Worm (Caenorhabditis elegans) whole organism, L1 larva: ENCODE data around the gene sas-1.

Experiments
- C04F5.9 ChIP-seq: sonication (generic microtip); optimal IDR thresholded peaks from 2 replicates; lab custom pipeline; 2016; ENCODE audit warnings: missing genetic modification characterization, missing compliant biosample characterization
- C16A3.4 ChIP-seq: fragments of 150-350 bp; optimal IDR thresholded peaks from 2 replicates; lab custom pipeline; 2014; ENCODE audit warnings: missing biosample characterization, missing genetic modification characterization
- F16B12.6 ChIP-seq: fragments of 150-350 bp; optimal IDR thresholded peaks from 2 replicates; lab custom pipeline; 2014; ENCODE audit warnings: missing biosample characterization, missing genetic modification characterization
- aly-2 ChIP-seq: fragments of 150-350 bp; optimal IDR thresholded peaks from 2 replicates; lab custom pipeline; 2014; ENCODE audit warnings: missing biosample characterization, missing genetic modification characterization
- ama-1 ChIP-seq: fragments of 150-350 bp; optimal IDR thresholded peaks from 2 replicates; lab custom pipeline; 2014
- ceh-63 ChIP-seq: fragments of 200-800 bp; sonication (Bioruptor generic); optimal IDR thresholded peaks from 2 replicates; lab custom pipeline; 2018; ENCODE audit warnings: mild to moderate bottlenecking, missing genetic modification characterization, missing compliant biosample characterization
- ceh-8 ChIP-seq: fragments of 200-800 bp; sonication (Bioruptor generic); optimal IDR thresholded peaks from 2 replicates; lab custom pipeline; 2018; ENCODE audit warnings: mild to moderate bottlenecking, missing genetic modification characterization, moderate library complexity, missing compliant biosample characterization
- ces-1 ChIP-seq: fragments of 150-350 bp; optimal IDR thresholded peaks from 2 replicates; lab custom pipeline; 2014; ENCODE audit warnings: missing biosample characterization, missing genetic modification reagents, missing genetic modification characterization
- efl-1 ChIP-seq, 4 experiments: fragments of 150-350 bp; optimal IDR thresholded peaks in 3 of 4; peaks in 1 of 4; 1 replicate in 1 of 4; 2 replicates in 3 of 4; lab custom pipeline; 2014; ENCODE audit warnings: missing biosample characterization in 2 of 4, missing genetic modification characterization in 2 of 4, missing genetic modification reagents in 2 of 4
- efl-3 ChIP-seq: fragments of 200-800 bp; sonication (Bioruptor generic); optimal IDR thresholded peaks from 2 replicates; lab custom pipeline; 2018; ENCODE audit warnings: mild to moderate bottlenecking, missing genetic modification characterization, missing compliant biosample characterization
- egl-27 ChIP-seq, 2 experiments: fragments of 150-350 bp in 1 of 2; sonication (generic microtip); optimal IDR thresholded peaks; 3 replicates each; lab custom pipeline; 2017 to 2018; ENCODE audit warnings: missing biosample characterization in 2 of 2, missing genetic modification characterization in 2 of 2, missing genetic modification reagents in 2 of 2
- fkh-10 ChIP-seq: sonication (generic microtip); optimal IDR thresholded peaks from 2 replicates; lab custom pipeline; 2017; ENCODE audit warnings: missing biosample characterization, missing genetic modification reagents, missing genetic modification characterization
- fkh-4 ChIP-seq: sonication (generic microtip); optimal IDR thresholded peaks from 2 replicates; lab custom pipeline; 2016; ENCODE audit warnings: missing compliant biosample characterization, missing genetic modification characterization, borderline replicate concordance
- fos-1 ChIP-seq: fragments of 150-350 bp; optimal IDR thresholded peaks from 2 replicates; lab custom pipeline; 2014; ENCODE audit warnings: missing biosample characterization, missing genetic modification characterization
- grh-1 ChIP-seq: fragments of 200-800 bp; sonication (Bioruptor generic); IDR thresholded peaks from 2 replicates; pipeline ENCODE4 v1.3.6; 2022; ENCODE audit warnings: missing genetic modification reagents, missing genetic modification characterization, missing compliant biosample characterization
- hpl-2 ChIP-seq: fragments of 150-350 bp; optimal IDR thresholded peaks from 2 replicates; lab custom pipeline; 2014; ENCODE audit warnings: missing biosample characterization, missing genetic modification reagents, missing genetic modification characterization
- irx-1 ChIP-seq: sonication (generic microtip); optimal IDR thresholded peaks from 2 replicates; lab custom pipeline; 2016; ENCODE audit warnings: missing genetic modification characterization, missing compliant biosample characterization
- lin-13 ChIP-seq: fragments of 150-350 bp; optimal IDR thresholded peaks from 2 replicates; lab custom pipeline; 2014; ENCODE audit warnings: missing biosample characterization, missing genetic modification reagents, missing genetic modification characterization
- lin-14 ChIP-seq: fragments of 200-800 bp; sonication (Bioruptor generic); optimal IDR thresholded peaks from 2 replicates; lab custom pipeline; 2018; ENCODE audit warnings: mild to moderate bottlenecking, missing genetic modification characterization, moderate library complexity, missing compliant biosample characterization
- lin-15B ChIP-seq: fragments of 150-350 bp; sonication (generic microtip); optimal IDR thresholded peaks from 3 replicates; lab custom pipeline; 2014; ENCODE audit warnings: missing biosample characterization, missing genetic modification characterization
- lin-39 ChIP-seq: fragments of 150-350 bp; optimal IDR thresholded peaks from 2 replicates; lab custom pipeline; 2014; ENCODE audit warnings: missing biosample characterization, missing genetic modification reagents, missing genetic modification characterization
- lsy-2 ChIP-seq, 2 experiments: fragments of 150-350 bp; optimal IDR thresholded peaks; 2 replicates each; lab custom pipeline; 2014; ENCODE audit warnings: missing biosample characterization in 2 of 2, missing genetic modification characterization in 2 of 2
- mab-9 ChIP-seq: fragments of 200-800 bp; sonication (Bioruptor generic); IDR thresholded peaks from 2 replicates; pipeline ENCODE4 v1.3.6; 2022; ENCODE audit warnings: missing genetic modification reagents, missing genetic modification characterization, missing compliant biosample characterization
- mdl-1 ChIP-seq, 2 experiments: fragments of 150-350 bp; optimal IDR thresholded peaks; 2 replicates each; lab custom pipeline; 2014 to 2017; ENCODE audit warnings: missing biosample characterization in 2 of 2, missing genetic modification characterization in 2 of 2, inconsistent platforms in 1 of 2
- mef-2 ChIP-seq: fragments of 150-350 bp; optimal IDR thresholded peaks from 2 replicates; lab custom pipeline; 2014; ENCODE audit warnings: missing biosample characterization, missing genetic modification characterization
- nhr-28 ChIP-seq: fragments of 150-350 bp; optimal IDR thresholded peaks from 2 replicates; lab custom pipeline; 2014; ENCODE audit warnings: missing biosample characterization, missing genetic modification characterization
- nhr-71 ChIP-seq: sonication (generic microtip); optimal IDR thresholded peaks from 2 replicates; lab custom pipeline; 2016; ENCODE audit warnings: mild to moderate bottlenecking, missing genetic modification characterization, moderate library complexity, missing compliant biosample characterization
- nhr-76 ChIP-seq: sonication (generic microtip); optimal IDR thresholded peaks from 2 replicates; lab custom pipeline; 2017; ENCODE audit warnings: missing biosample characterization, missing genetic modification characterization
- nhr-77 ChIP-seq: fragments of 150-350 bp; optimal IDR thresholded peaks from 2 replicates; lab custom pipeline; 2014; ENCODE audit warnings: missing biosample characterization, missing genetic modification characterization
- nhr-85 ChIP-seq: sonication (generic microtip); peaks from one replicate; lab custom pipeline; 2016; ENCODE audit warnings: missing genetic modification characterization, inconsistent platforms, missing compliant biosample characterization
- pax-3 ChIP-seq: fragments of 200-800 bp; sonication (Bioruptor generic); optimal IDR thresholded peaks from 2 replicates; lab custom pipeline; 2018; ENCODE audit warnings: mild to moderate bottlenecking, missing genetic modification characterization, moderate library complexity, missing compliant biosample characterization
- rnt-1 ChIP-seq: sonication (generic microtip); optimal IDR thresholded peaks from 2 replicates; lab custom pipeline; 2016; ENCODE audit warnings: mild to moderate bottlenecking, missing genetic modification characterization, moderate library complexity, missing compliant biosample characterization
- skn-1 ChIP-seq: fragments of 150-350 bp; optimal IDR thresholded peaks from 2 replicates; lab custom pipeline; 2014; ENCODE audit warnings: missing biosample characterization, missing genetic modification characterization
- sox-4 ChIP-seq: sonication (generic microtip); optimal IDR thresholded peaks from 2 replicates; lab custom pipeline; 2016; ENCODE audit warnings: missing genetic modification characterization, missing compliant biosample characterization
- sptf-1 ChIP-seq: fragments of 150-350 bp; optimal IDR thresholded peaks from 2 replicates; lab custom pipeline; 2014; ENCODE audit warnings: missing biosample characterization, missing genetic modification characterization
- sup-37 ChIP-seq: fragments of 200-800 bp; sonication (Bioruptor generic); optimal IDR thresholded peaks from 2 replicates; lab custom pipeline; 2018; ENCODE audit warnings: mild to moderate bottlenecking, missing genetic modification characterization, missing compliant biosample characterization
- unc-30 ChIP-seq: sonication (generic microtip); optimal IDR thresholded peaks from 2 replicates; lab custom pipeline; 2017; ENCODE audit warnings: missing biosample characterization, missing genetic modification characterization
- unc-62 ChIP-seq: fragments of 150-350 bp; optimal IDR thresholded peaks from 2 replicates; lab custom pipeline; 2014; ENCODE audit warnings: missing biosample characterization, missing genetic modification reagents, missing genetic modification characterization
- unc-86 ChIP-seq: sonication (generic microtip); optimal IDR thresholded peaks from 2 replicates; lab custom pipeline; 2016; ENCODE audit warnings: missing genetic modification characterization, missing compliant biosample characterization
- unc-98 ChIP-seq: fragments of 200-800 bp; sonication (Bioruptor generic); IDR thresholded peaks from 2 replicates; pipeline ENCODE4 v1.3.6; 2022; ENCODE audit warnings: missing genetic modification characterization, missing compliant biosample characterization
- xbp-1 ChIP-seq: sonication (generic microtip); optimal IDR thresholded peaks from 2 replicates; lab custom pipeline; 2016; ENCODE audit warnings: missing genetic modification characterization, missing compliant biosample characterization
- zip-4 ChIP-seq: fragments of 200-800 bp; sonication (Bioruptor generic); optimal IDR thresholded peaks from 2 replicates; lab custom pipeline; 2018; ENCODE audit warnings: mild to moderate bottlenecking, missing genetic modification characterization, moderate library complexity, missing compliant biosample characterization

The sas-1 gene

ce11 chrIII:12680266-12680665, 19.0 kb upstream of the sas-1 start:
- TF ChIP-seq sptf-1 (no peak), efl-3 (no peak), sup-37 (no peak), mdl-1 (tag; optimal IDR thresholded peaks at IDR 0.05; lab: Kevin White, UChicago) (no peak), pax-3 (tag; lab: Kevin White, UChicago) (no peak), ceh-8 (GFP tag; lab: Kevin White, UChicago) (no peak), unc-30 (tag; lab: Kevin White, UChicago) (no peak)

DNA sequence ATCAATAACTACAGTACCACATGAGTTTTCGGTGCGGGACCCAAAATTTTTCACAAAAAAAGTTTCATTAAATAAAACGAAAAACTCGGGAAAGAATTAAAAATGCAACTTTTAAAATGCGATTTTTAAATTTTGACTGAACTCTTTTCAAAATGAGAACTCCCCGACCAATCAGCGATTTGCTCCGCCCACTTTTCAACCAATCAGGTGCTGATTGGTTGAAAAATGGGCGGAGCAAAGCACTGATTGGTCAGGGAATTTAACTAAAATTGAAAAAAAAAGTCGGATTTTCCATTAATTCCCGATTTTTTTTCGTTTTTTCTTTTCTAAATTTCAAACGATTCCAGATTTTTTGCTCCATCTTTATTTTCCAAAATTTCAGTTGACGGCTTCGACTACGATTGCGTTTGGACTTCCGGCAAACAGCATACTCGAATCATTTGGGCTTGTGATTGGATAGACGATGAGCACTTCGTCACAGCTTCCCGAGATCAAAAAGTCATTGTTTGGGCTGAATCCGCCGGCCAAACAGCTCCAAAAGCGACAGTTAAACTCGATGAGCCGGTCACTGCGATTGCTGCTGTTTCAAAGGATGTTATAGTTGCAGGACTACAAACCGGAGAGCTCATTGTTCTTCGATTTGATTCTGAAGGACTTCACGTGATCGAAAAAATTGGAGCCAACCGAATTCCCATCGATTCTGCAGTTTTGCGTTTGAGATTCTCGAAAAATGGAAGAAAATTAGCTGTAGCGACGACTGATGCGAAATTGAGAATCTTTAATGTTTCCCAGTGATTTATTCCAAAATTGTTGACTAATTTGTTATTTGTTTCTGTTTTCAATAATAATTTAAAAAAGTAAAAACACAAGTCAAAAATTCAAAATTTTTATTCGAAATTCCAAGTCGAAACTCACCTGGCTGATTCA, 13.7 kb upstream of the sas-1 start:
- no peak for TF ChIP-seq efl-1 (optimal IDR thresholded peaks at IDR 0.05; lab: Kevin White, UChicago)
- TF ChIP-seq efl-1 (GFP tag; optimal IDR thresholded peaks at IDR 0.05 in 1 of 2; lab: Kevin White, UChicago): peak in 1 of 2 experiments; percentile 71
- TF ChIP-seq skn-1 (tag; lab: Kevin White, UChicago): no peak
- TF ChIP-seq C04F5.9 (tag; lab: Kevin White, UChicago): peak; percentile 9
- TF ChIP-seq nhr-76 (tag; lab: Kevin White, UChicago): no peak
- no peak for TF ChIP-seq sox-4
- no peak for TF ChIP-seq grh-1
- 0 out of 2 replicates have a peak, but pooled peaks have one; percentile 13 for TF ChIP-seq unc-98 (GFP tag; lab: Robert Waterston, UW)
- TF ChIP-seq F16B12.6 (tag; lab: Kevin White, UChicago): no peak

ce11 chrIII:12686457-12687250, 12.6 kb upstream of the sas-1 start:
- TF ChIP-seq ces-1 (GFP tag; lab: Kevin White, UChicago) (no peak), ama-1 (lab: Kevin White, UChicago) (no peak), hpl-2 (no peak), fos-1 (no peak), nhr-77 (tag; lab: Kevin White, UChicago) (no peak), lsy-2 (tag; optimal IDR thresholded peaks at IDR 0.05; lab: Kevin White, UChicago) (no peak), grh-1 (no peak), nhr-71 (no peak), nhr-76 (tag; lab: Kevin White, UChicago) (no peak), mef-2 (no peak), ceh-63 (no peak), fkh-10 (GFP tag; lab: Kevin White, UChicago) (no peak), egl-27 (tag; optimal IDR thresholded peaks at IDR 0.05; lab: Kevin White, UChicago) (no peak), nhr-85 (tag; lab: Kevin White, UChicago) (peak; percentile 9), aly-2 (no peak), mab-9 (GFP tag; lab: Robert Waterston, UW) (0 out of 2 replicates have a peak, but pooled peaks have one; percentile 22), irx-1 (tag; lab: Kevin White, UChicago) (no peak), ceh-8 (GFP tag; lab: Kevin White, UChicago) (no peak)

- peak; percentile 49 for TF ChIP-seq ceh-63
- TF ChIP-seq unc-86: no peak
These were observed 11.9 kb upstream of the sas-1 start for ce11 chrIII:12687382-12687781.

DNA sequence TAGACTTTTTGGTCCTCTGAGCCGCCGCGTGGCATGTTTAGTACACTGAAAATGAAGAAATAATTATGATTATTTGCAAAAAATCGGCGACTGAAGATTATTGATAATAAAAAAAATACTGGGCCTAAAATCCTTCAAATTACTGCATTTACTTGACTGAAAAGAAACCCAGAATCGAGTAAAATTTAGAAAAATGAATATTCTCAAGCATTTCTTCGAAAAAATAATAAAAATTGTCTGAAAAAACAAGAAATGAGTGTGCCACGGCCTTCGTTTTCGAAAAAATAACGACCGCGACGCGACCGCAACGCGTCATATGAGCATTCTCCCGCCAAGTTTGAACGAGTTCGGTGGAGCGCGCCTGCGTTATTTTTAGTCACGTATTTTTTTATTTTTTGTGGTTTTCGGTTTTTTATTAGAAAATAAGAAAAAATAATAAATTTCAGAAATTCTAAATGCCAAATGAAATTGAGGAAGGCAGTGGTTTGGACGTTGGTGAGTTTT, 11.4 kb upstream of the sas-1 start, which contains the start of the genes rsp-3 and spin-4:
Gene rsp-3, minus strand, starts transcription at position 51 of the 504 bp plus-strand sequence.
Gene spin-4, plus strand, starts transcription at position 447 of the 504 bp plus-strand sequence.
- TF ChIP-seq rnt-1 (tag; lab: Kevin White, UChicago) (no peak), zip-4 (GFP tag; lab: Kevin White, UChicago) (no peak), nhr-71 (peak; percentile 88), C16A3.4 (tag; lab: Kevin White, UChicago) (peak; percentile 84), unc-30 (tag; lab: Kevin White, UChicago) (no peak), lin-13 (GFP tag; lab: Kevin White, UChicago) (peak; percentile 79), fkh-4 (no peak), lin-14 (GFP tag; lab: Kevin White, UChicago) (no peak), unc-62 (GFP tag; lab: Kevin White, UChicago) (no peak), xbp-1 (peak; percentile 80), lin-39 (tag; lab: Kevin White, UChicago) (no peak), lin-15B (peak; percentile 92), nhr-28 (no peak), mab-9 (GFP tag; lab: Robert Waterston, UW) (no peak), grh-1 (no peak), sox-4 (peak; percentile 13), nhr-85 (tag; lab: Kevin White, UChicago) (peak; percentile 78), mdl-1 (tag; optimal IDR thresholded peaks at IDR 0.05; lab: Kevin White, UChicago) (peak in 1 of 2 experiments; percentile 68), sptf-1 (no peak), ces-1 (GFP tag; lab: Kevin White, UChicago) (no peak)
